Worm (Caenorhabditis elegans) whole organism, late embryonic: ENCODE measurements around the gene F16B12.1.

Experiments used
- C38D4.7 ChIP-seq: fragments of 200-800 bp; sonication (Bioruptor generic); optimal IDR thresholded peaks from 2 replicates; lab custom pipeline; 2018; ENCODE audit warnings: mild to moderate bottlenecking, missing genetic modification characterization, moderate library complexity, missing compliant biosample characterization
- K02D7.2 ChIP-seq: sonication (generic microtip); optimal IDR thresholded peaks from 2 replicates; lab custom pipeline; 2017; ENCODE audit warnings: mild to moderate bottlenecking, missing genetic modification characterization, missing compliant biosample characterization
- K09A11.1 ChIP-seq: sonication (generic microtip); optimal IDR thresholded peaks from 2 replicates; lab custom pipeline; 2017; ENCODE audit warnings: antibody characterized with exemption, mild to moderate bottlenecking, missing genetic modification characterization, missing compliant biosample characterization; ENCODE audit not compliant: insufficient read depth
- Y22D7AL.16 ChIP-seq: sonication (generic microtip); optimal IDR thresholded peaks from 2 replicates; lab custom pipeline; 2016; ENCODE audit warnings: missing genetic modification characterization, missing compliant biosample characterization
- ama-1 ChIP-seq: fragments of 150-350 bp; optimal IDR thresholded peaks from 2 replicates; lab custom pipeline; 2014
- ceh-14 ChIP-seq: sonication (generic microtip); optimal IDR thresholded peaks from 2 replicates; lab custom pipeline; 2016; ENCODE audit warnings: missing genotype, missing genetic modification characterization, missing compliant biosample characterization
- ceh-18 ChIP-seq: sonication (generic microtip); optimal IDR thresholded peaks from 2 replicates; lab custom pipeline; 2016; ENCODE audit warnings: missing genetic modification characterization, missing compliant biosample characterization
- ceh-19 ChIP-seq: fragments of 200-800 bp; sonication (Bioruptor generic); optimal IDR thresholded peaks from 2 replicates; lab custom pipeline; 2018; ENCODE audit warnings: mild to moderate bottlenecking, missing genetic modification characterization, missing compliant biosample characterization
- ceh-2 ChIP-seq: sonication (generic microtip); optimal IDR thresholded peaks from 2 replicates; lab custom pipeline; 2016; ENCODE audit warnings: missing genotype, missing genetic modification characterization, missing compliant biosample characterization
- ceh-30 ChIP-seq: fragments of 150-350 bp; optimal IDR thresholded peaks from 2 replicates; lab custom pipeline; 2014; ENCODE audit warnings: missing biosample characterization, missing genetic modification characterization
- ceh-45 ChIP-seq: fragments of 200-800 bp; sonication (Bioruptor generic); IDR thresholded peaks from 2 replicates; pipeline ENCODE4 v1.3.6; 2022; ENCODE audit warnings: missing genetic modification reagents, missing genetic modification characterization, missing compliant biosample characterization
- ceh-6 ChIP-seq: fragments of 200-800 bp; sonication (Bioruptor generic); optimal IDR thresholded peaks from 2 replicates; lab custom pipeline; 2018; ENCODE audit warnings: mild to moderate bottlenecking, missing genetic modification characterization, missing compliant biosample characterization
- dve-1 ChIP-seq: sonication (generic microtip); optimal IDR thresholded peaks from 2 replicates; lab custom pipeline; 2017; ENCODE audit warnings: antibody characterized with exemption, mild to moderate bottlenecking, missing genetic modification characterization, missing compliant biosample characterization
- elt-4 ChIP-seq: sonication (generic microtip); optimal IDR thresholded peaks from 2 replicates; lab custom pipeline; 2016; ENCODE audit warnings: missing genetic modification characterization, missing compliant biosample characterization
- eyg-1 ChIP-seq: sonication (generic microtip); optimal IDR thresholded peaks from 2 replicates; lab custom pipeline; 2016; ENCODE audit warnings: missing genotype, missing genetic modification characterization, missing compliant biosample characterization
- fax-1 ChIP-seq: sonication (generic microtip); optimal IDR thresholded peaks from 2 replicates; lab custom pipeline; 2016; ENCODE audit warnings: missing genotype, missing genetic modification characterization, missing compliant biosample characterization
- fkh-10 ChIP-seq: fragments of 150-350 bp; optimal IDR thresholded peaks from 2 replicates; lab custom pipeline; 2014; ENCODE audit warnings: missing biosample characterization, missing genetic modification reagents, missing genetic modification characterization
- gmeb-2 ChIP-seq: sonication (generic microtip); optimal IDR thresholded peaks from 2 replicates; lab custom pipeline; 2016; ENCODE audit warnings: missing genetic modification characterization, inconsistent platforms, missing compliant biosample characterization
- hlh-15 ChIP-seq: sonication (generic microtip); optimal IDR thresholded peaks from 2 replicates; lab custom pipeline; 2016; ENCODE audit warnings: missing genetic modification characterization, missing compliant biosample characterization
- hlh-30 ChIP-seq: sonication (generic microtip); optimal IDR thresholded peaks from 2 replicates; lab custom pipeline; 2017; ENCODE audit warnings: antibody characterized with exemption, missing genetic modification characterization, missing compliant biosample characterization; ENCODE audit not compliant: insufficient read depth
- hlh-8 ChIP-seq: sonication (generic microtip); optimal IDR thresholded peaks from 2 replicates; lab custom pipeline; 2016; ENCODE audit warnings: missing genotype, missing genetic modification characterization, missing compliant biosample characterization
- lin-11 ChIP-seq: fragments of 200-800 bp; sonication (Bioruptor generic); optimal IDR thresholded peaks from 2 replicates; lab custom pipeline; 2018; ENCODE audit warnings: mild to moderate bottlenecking, missing genetic modification characterization, missing compliant biosample characterization
- mec-3 ChIP-seq: sonication (generic microtip); optimal IDR thresholded peaks from 2 replicates; lab custom pipeline; 2016; ENCODE audit warnings: borderline replicate concordance, missing genetic modification characterization, missing compliant biosample characterization
- nfya-1 ChIP-seq: sonication (generic microtip); optimal IDR thresholded peaks from 2 replicates; lab custom pipeline; 2017; ENCODE audit warnings: missing genetic modification characterization, mild to moderate bottlenecking, missing compliant biosample characterization, antibody characterized with exemption, moderate library complexity
- nhr-11 ChIP-seq: fragments of 150-350 bp; optimal IDR thresholded peaks from 2 replicates; lab custom pipeline; 2014; ENCODE audit warnings: missing biosample characterization, missing genetic modification characterization
- npax-4 ChIP-seq: sonication (generic microtip); optimal IDR thresholded peaks from 2 replicates; lab custom pipeline; 2016; ENCODE audit warnings: missing genetic modification characterization, missing compliant biosample characterization
- odd-2 ChIP-seq: sonication (generic microtip); optimal IDR thresholded peaks from 2 replicates; lab custom pipeline; 2017; ENCODE audit warnings: antibody characterized with exemption, mild to moderate bottlenecking, missing genetic modification characterization, missing compliant biosample characterization
- pag-3 ChIP-seq: sonication (generic microtip); optimal IDR thresholded peaks from 2 replicates; lab custom pipeline; 2016; ENCODE audit warnings: missing compliant biosample characterization, missing genetic modification characterization, borderline replicate concordance
- pax-1 ChIP-seq: fragments of 150-350 bp; optimal IDR thresholded peaks from 2 replicates; lab custom pipeline; 2014; ENCODE audit warnings: missing biosample characterization, missing genetic modification characterization
- pha-2 ChIP-seq: sonication (generic microtip); optimal IDR thresholded peaks from 2 replicates; lab custom pipeline; 2017; ENCODE audit warnings: mild to moderate bottlenecking, missing genetic modification characterization, missing compliant biosample characterization
- pha-4 ChIP-seq: fragments of 150-350 bp; optimal IDR thresholded peaks from 2 replicates; lab custom pipeline; 2018; ENCODE audit warnings: missing biosample characterization, missing genetic modification reagents, missing genetic modification characterization
- pqm-1 ChIP-seq: sonication (generic microtip); optimal IDR thresholded peaks from 2 replicates; lab custom pipeline; 2016; ENCODE audit warnings: missing genetic modification characterization, missing compliant biosample characterization
- pros-1 ChIP-seq: fragments of 150-350 bp; optimal IDR thresholded peaks from 2 replicates; lab custom pipeline; 2014; ENCODE audit warnings: missing biosample characterization, missing genetic modification reagents, missing genetic modification characterization
- rnt-1 ChIP-seq: sonication (generic microtip); optimal IDR thresholded peaks from 2 replicates; lab custom pipeline; 2016; ENCODE audit warnings: missing genetic modification characterization, missing compliant biosample characterization
- sox-2 ChIP-seq: fragments of 200-800 bp; sonication (Bioruptor generic); IDR thresholded peaks from 2 replicates; pipeline ENCODE4 v1.3.6; 2022; ENCODE audit warnings: missing genetic modification reagents, missing genetic modification characterization, missing compliant biosample characterization
- sox-4 ChIP-seq: sonication (generic microtip); optimal IDR thresholded peaks from 2 replicates; lab custom pipeline; 2017; ENCODE audit warnings: mild to moderate bottlenecking, missing genetic modification characterization, inconsistent platforms, missing compliant biosample characterization
- syd-9 ChIP-seq: sonication (generic microtip); optimal IDR thresholded peaks from 2 replicates; lab custom pipeline; 2016; ENCODE audit warnings: mild to moderate bottlenecking, missing genetic modification characterization, moderate library complexity, missing compliant biosample characterization
- tbx-2 ChIP-seq: sonication (generic microtip); optimal IDR thresholded peaks from 2 replicates; lab custom pipeline; 2016; ENCODE audit warnings: missing genetic modification characterization, missing compliant biosample characterization
- tbx-7 ChIP-seq: sonication (generic microtip); optimal IDR thresholded peaks from 2 replicates; lab custom pipeline; 2016; ENCODE audit warnings: missing genotype, missing genetic modification characterization, missing compliant biosample characterization
- unc-3 ChIP-seq, 2 experiments: fragments of 200-800 bp in 1 of 2; sonication (Bioruptor generic) in 1 of 2; sonication (generic microtip) in 1 of 2; conservative IDR thresholded peaks in 1 of 2; optimal IDR thresholded peaks in 1 of 2; 2 replicates each; pipeline versions ENCODE4 v1.3.6 to Lab custom; 2016 to 2022; ENCODE audit warnings: missing compliant biosample characterization in 2 of 2, missing genetic modification characterization in 2 of 2, missing genetic modification reagents in 1 of 2
- unc-42 ChIP-seq: sonication (generic microtip); optimal IDR thresholded peaks from 2 replicates; lab custom pipeline; 2016; ENCODE audit warnings: missing genotype, missing genetic modification characterization, missing compliant biosample characterization
- unc-55 ChIP-seq: sonication (generic microtip); optimal IDR thresholded peaks from 2 replicates; lab custom pipeline; 2017; ENCODE audit warnings: missing biosample characterization, missing genetic modification reagents, missing genetic modification characterization
- unc-86 ChIP-seq: sonication (generic microtip); optimal IDR thresholded peaks from 2 replicates; lab custom pipeline; 2016; ENCODE audit warnings: missing genetic modification characterization, missing compliant biosample characterization
- ztf-16 ChIP-seq: sonication (generic microtip); optimal IDR thresholded peaks from 2 replicates; lab custom pipeline; 2017; ENCODE audit warnings: missing genetic modification characterization, missing compliant biosample characterization

F16B12.1 gene

DNA sequence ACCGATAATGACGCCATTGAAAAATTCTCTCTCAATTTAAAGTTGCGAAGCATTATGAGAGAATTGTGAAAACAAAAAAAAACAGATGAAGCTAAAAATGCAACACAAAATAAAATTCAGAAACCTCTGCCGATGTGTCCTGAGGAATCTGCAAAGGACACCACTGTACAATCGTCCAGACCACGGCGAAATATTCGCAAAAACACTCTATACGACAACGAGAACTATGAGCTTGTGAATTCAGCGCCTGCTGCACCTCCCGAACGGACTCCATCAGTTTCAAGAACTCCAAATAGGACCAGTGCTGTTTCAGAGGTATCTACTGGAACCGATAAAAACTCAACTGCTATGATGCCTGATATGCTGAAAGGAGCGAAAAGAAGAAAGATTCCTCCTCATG lies 17.2 kb downstream of the F16B12.1 start:
- TF ChIP-seq ceh-2 (no peak), gmeb-2 (tag; lab: Kevin White, UChicago) (no peak), syd-9 (tag; lab: Kevin White, UChicago) (no peak), unc-3 (GFP tag; conservative IDR thresholded peaks at IDR 0.05; lab: Robert Waterston, UW) (no peak), unc-3 (tag; optimal IDR thresholded peaks at IDR 0.05; lab: Kevin White, UChicago) (no peak), ztf-16 (no peak), ceh-6 (GFP tag; lab: Kevin White, UChicago) (no peak), pha-2 (tag; lab: Kevin White, UChicago) (no peak), ceh-45 (GFP tag; lab: Robert Waterston, UW) (no peak), pax-1 (tag; lab: Kevin White, UChicago) (no peak), K09A11.1 (no peak), odd-2 (tag; lab: Kevin White, UChicago) (no peak), C38D4.7 (GFP tag; lab: Kevin White, UChicago) (no peak), fkh-10 (no peak), npax-4 (tag; lab: Kevin White, UChicago) (no peak)
- TF ChIP-seq, all 69 proteins: peak for 0

ce11 chrX:14108245-14108644 lies 22.9 kb downstream of the F16B12.1 start, which contains the start of gene F16B12.7:
Gene F16B12.7, plus strand, starts transcription at chrX:14108545.
- TF ChIP-seq tbx-7 (no peak), pha-2 (tag; lab: Kevin White, UChicago) (no peak), eyg-1 (tag; lab: Kevin White, UChicago) (no peak), pros-1 (tag; lab: Kevin White, UChicago) (no peak), syd-9 (tag; lab: Kevin White, UChicago) (no peak), npax-4 (tag; lab: Kevin White, UChicago) (no peak), dve-1 (tag; lab: Kevin White, UChicago) (no peak), tbx-2 (tag; lab: Kevin White, UChicago) (no peak), ceh-2 (no peak), ceh-14 (tag; lab: Kevin White, UChicago) (no peak), hlh-30 (tag; lab: Kevin White, UChicago) (no peak), ceh-30 (tag; lab: Kevin White, UChicago) (no peak), odd-2 (tag; lab: Kevin White, UChicago) (no peak), hlh-8 (tag; lab: Kevin White, UChicago) (no peak)

DNA sequence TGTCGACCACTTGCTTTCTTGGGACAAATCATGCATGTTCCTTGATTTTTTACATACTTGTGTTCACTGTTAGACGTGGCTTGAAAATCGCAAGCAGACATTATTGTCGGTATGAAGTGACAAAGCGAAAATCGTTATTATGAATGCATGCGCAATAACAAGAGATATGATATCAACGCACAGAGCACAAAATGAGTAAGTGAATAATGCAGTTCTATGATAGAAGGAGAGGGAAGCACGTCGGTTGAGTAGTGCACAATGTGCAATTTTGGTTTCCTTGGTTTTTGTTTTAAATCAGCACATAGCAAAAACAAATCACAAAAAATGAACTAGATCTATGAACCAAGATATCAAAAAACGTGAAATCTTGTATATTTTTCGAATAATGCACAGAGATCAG lies 28.0 kb downstream of the F16B12.1 start, which contains the start of gene nhr-281:
TSS of gene nhr-281 (minus strand) at position 101 of the 400 bp plus-strand sequence.
- TF ChIP-seq odd-2 (tag; lab: Kevin White, UChicago) (no peak), unc-42 (tag; lab: Kevin White, UChicago) (no peak), ceh-19 (GFP tag; lab: Kevin White, UChicago) (no peak), K02D7.2 (tag; lab: Kevin White, UChicago) (no peak), ceh-6 (GFP tag; lab: Kevin White, UChicago) (no peak)

ce11 chrX:14115480-14116161 lies 30.3 kb downstream of the F16B12.1 start, which contains the start of gene F28H6.7:
Gene F28H6.7, plus strand, starts transcription at chrX:14116111.
- TF ChIP-seq pqm-1 (tag; lab: Kevin White, UChicago) (peak; percentile 71), sox-2 (GFP tag; lab: Robert Waterston, UW) (peak; percentile 94), nhr-11 (tag; lab: Kevin White, UChicago) (no peak), sox-4 (peak; percentile 89), rnt-1 (peak; percentile 85), ama-1 (lab: Kevin White, UChicago) (no peak), tbx-7 (peak; percentile 45), fax-1 (tag; lab: Kevin White, UChicago) (peak; percentile 80), ceh-18 (tag; lab: Kevin White, UChicago) (peak; percentile 68), nfya-1 (tag; lab: Kevin White, UChicago) (peak; percentile 48), hlh-30 (tag; lab: Kevin White, UChicago) (peak; percentile 19), pha-4 (tag; lab: Kevin White, UChicago) (no peak), elt-4 (peak; percentile 53), pros-1 (tag; lab: Kevin White, UChicago) (no peak), unc-55 (GFP tag; lab: Kevin White, UChicago) (no peak), mec-3 (tag; lab: Kevin White, UChicago) (no peak), unc-86 (tag; lab: Kevin White, UChicago) (peak; percentile 84), hlh-15 (tag; lab: Kevin White, UChicago) (peak; percentile 74), pag-3 (tag; lab: Kevin White, UChicago) (peak; percentile 3), unc-3 (GFP tag; conservative IDR thresholded peaks at IDR 0.05; lab: Robert Waterston, UW) (peak; percentile 92), unc-3 (tag; optimal IDR thresholded peaks at IDR 0.05; lab: Kevin White, UChicago) (peak; percentile 76), Y22D7AL.16 (peak; percentile 90), lin-11 (tag; lab: Kevin White, UChicago) (peak; percentile 91)
